Worm (Caenorhabditis elegans) whole organism, L3 larva: Measurements from ENCODE around the gene eat-6.

Source experiments
- R02D3.7 ChIP-seq: fragments of 150-350 bp; optimal IDR thresholded peaks from 2 replicates; lab custom pipeline; 2014; ENCODE audit warnings: missing biosample characterization, missing genetic modification characterization
- ama-1 ChIP-seq: fragments of 150-350 bp; optimal IDR thresholded peaks from 2 replicates; lab custom pipeline; 2018
- elt-1 ChIP-seq: fragments of 150-350 bp; optimal IDR thresholded peaks from 2 replicates; lab custom pipeline; 2014; ENCODE audit warnings: missing biosample characterization, missing genetic modification characterization
- elt-3 ChIP-seq, 3 experiments: fragments of 150-350 bp in 1 of 3; sonication (generic microtip) in 2 of 3; optimal IDR thresholded peaks; 2 replicates in 2 of 3; 4 replicates in 1 of 3; lab custom pipeline; 2014 to 2017; ENCODE audit warnings: missing biosample characterization in 3 of 3, missing genetic modification characterization in 3 of 3
- eor-1 ChIP-seq, 2 experiments: fragments of 150-350 bp; optimal IDR thresholded peaks; 2 replicates each; lab custom pipeline; 2014 to 2018; ENCODE audit warnings: missing biosample characterization in 2 of 2, missing genetic modification characterization in 2 of 2
- fkh-10 ChIP-seq: sonication (generic microtip); optimal IDR thresholded peaks from 2 replicates; lab custom pipeline; 2017; ENCODE audit warnings: missing biosample characterization, missing genetic modification reagents, missing genetic modification characterization
- fos-1 ChIP-seq: fragments of 150-350 bp; optimal IDR thresholded peaks from 2 replicates; lab custom pipeline; 2014; ENCODE audit warnings: missing biosample characterization, missing genetic modification characterization
- nfya-1 ChIP-seq: sonication (generic microtip); optimal IDR thresholded peaks from 2 replicates; lab custom pipeline; 2017; ENCODE audit warnings: missing genetic modification characterization, mild to moderate bottlenecking, missing compliant biosample characterization, antibody characterized with exemption, moderate library complexity; ENCODE audit not compliant: insufficient read depth
- nhr-77 ChIP-seq: fragments of 150-350 bp; optimal IDR thresholded peaks from 2 replicates; lab custom pipeline; 2014; ENCODE audit warnings: missing biosample characterization, missing genetic modification characterization
- pqm-1 ChIP-seq: fragments of 150-350 bp; optimal IDR thresholded peaks from 2 replicates; lab custom pipeline; 2017; ENCODE audit warnings: missing biosample characterization, missing genetic modification characterization, inconsistent platforms
- unc-39 ChIP-seq: sonication (generic microtip); optimal IDR thresholded peaks from 4 replicates; lab custom pipeline; 2017; ENCODE audit warnings: missing biosample characterization, missing genetic modification characterization
- unc-62 ChIP-seq: fragments of 150-350 bp; sonication (generic microtip); optimal IDR thresholded peaks from 4 replicates; lab custom pipeline; 2014; ENCODE audit warnings: missing biosample characterization, missing genetic modification reagents, missing genetic modification characterization
- zag-1 ChIP-seq: fragments of 150-350 bp; optimal IDR thresholded peaks from 2 replicates; lab custom pipeline; 2014; ENCODE audit warnings: missing biosample characterization, missing genetic modification characterization

- TF ChIP-seq ama-1 (lab: Kevin White, UChicago) (no peak), nfya-1 (tag; lab: Kevin White, UChicago) (no peak), zag-1 (tag; lab: Kevin White, UChicago) (no peak), elt-1 (no peak), eor-1 (tag; optimal IDR thresholded peaks at IDR 0.05; lab: Kevin White, UChicago) (no peak), unc-62 (GFP tag; lab: Kevin White, UChicago) (no peak), R02D3.7 (tag; lab: Kevin White, UChicago) (no peak), unc-39 (tag; lab: Kevin White, UChicago) (no peak), nhr-77 (tag; lab: Kevin White, UChicago) (no peak), fos-1 (tag; lab: Kevin White, UChicago) (no peak), pqm-1 (no peak), fkh-10 (GFP tag; lab: Kevin White, UChicago) (no peak), elt-3 (tag; optimal IDR thresholded peaks at IDR 0.05; lab: Kevin White, UChicago) (no peak)
These were observed 36.8 kb upstream of the eat-6 start for ce11 chrV:13166582-13166981.
